Worm (Caenorhabditis elegans) whole organism, L1 larva: Measurements from ENCODE around the gene Y62H9A.9.

ENCODE experiments used
- C04F5.9 ChIP-seq: sonication (generic microtip); optimal IDR thresholded peaks from 2 replicates; lab custom pipeline; 2016; ENCODE audit warnings: missing genetic modification characterization, missing compliant biosample characterization
- C16A3.4 ChIP-seq: fragments of 150-350 bp; optimal IDR thresholded peaks from 2 replicates; lab custom pipeline; 2014; ENCODE audit warnings: missing biosample characterization, missing genetic modification characterization
- C34B4.2 ChIP-seq: sonication (generic microtip); optimal IDR thresholded peaks from 2 replicates; lab custom pipeline; 2017; ENCODE audit warnings: mild to moderate bottlenecking, missing genetic modification characterization, missing compliant biosample characterization
- F16B12.6 ChIP-seq: fragments of 150-350 bp; optimal IDR thresholded peaks from 2 replicates; lab custom pipeline; 2014; ENCODE audit warnings: missing biosample characterization, missing genetic modification characterization
- Y116A8C.19 ChIP-seq: sonication (generic microtip); optimal IDR thresholded peaks from 2 replicates; lab custom pipeline; 2016; ENCODE audit warnings: missing compliant biosample characterization, missing genetic modification characterization, borderline replicate concordance
- alr-1 ChIP-seq: fragments of 200-800 bp; sonication (Bioruptor generic); optimal IDR thresholded peaks from 2 replicates; lab custom pipeline; 2018; ENCODE audit warnings: borderline replicate concordance, mild to moderate bottlenecking, missing genetic modification characterization, missing compliant biosample characterization
- aly-2 ChIP-seq: fragments of 150-350 bp; optimal IDR thresholded peaks from 2 replicates; lab custom pipeline; 2014; ENCODE audit warnings: missing biosample characterization, missing genetic modification characterization
- ama-1 ChIP-seq: fragments of 150-350 bp; optimal IDR thresholded peaks from 2 replicates; lab custom pipeline; 2014
- ceh-63 ChIP-seq: fragments of 200-800 bp; sonication (Bioruptor generic); optimal IDR thresholded peaks from 2 replicates; lab custom pipeline; 2018; ENCODE audit warnings: mild to moderate bottlenecking, missing genetic modification characterization, missing compliant biosample characterization
- ceh-8 ChIP-seq: fragments of 200-800 bp; sonication (Bioruptor generic); optimal IDR thresholded peaks from 2 replicates; lab custom pipeline; 2018; ENCODE audit warnings: mild to moderate bottlenecking, missing genetic modification characterization, moderate library complexity, missing compliant biosample characterization
- ceh-88 ChIP-seq: fragments of 200-800 bp; sonication (Bioruptor generic); IDR thresholded peaks from 2 replicates; pipeline ENCODE4 v1.3.6; 2022; ENCODE audit warnings: missing genetic modification characterization, missing compliant biosample characterization
- ces-1 ChIP-seq: fragments of 150-350 bp; optimal IDR thresholded peaks from 2 replicates; lab custom pipeline; 2014; ENCODE audit warnings: missing biosample characterization, missing genetic modification reagents, missing genetic modification characterization
- efl-1 ChIP-seq, 4 experiments: fragments of 150-350 bp; optimal IDR thresholded peaks in 3 of 4; peaks in 1 of 4; 1 replicate in 1 of 4; 2 replicates in 3 of 4; lab custom pipeline; 2014; ENCODE audit warnings: missing biosample characterization in 2 of 4, missing genetic modification characterization in 2 of 4, missing genetic modification reagents in 2 of 4
- efl-3 ChIP-seq: fragments of 200-800 bp; sonication (Bioruptor generic); optimal IDR thresholded peaks from 2 replicates; lab custom pipeline; 2018; ENCODE audit warnings: mild to moderate bottlenecking, missing genetic modification characterization, missing compliant biosample characterization
- egl-13 ChIP-seq: sonication (generic microtip); optimal IDR thresholded peaks from 2 replicates; lab custom pipeline; 2016; ENCODE audit warnings: missing genotype, missing genetic modification reagents, missing genetic modification characterization, missing compliant biosample characterization
- elt-2 ChIP-seq: sonication (generic microtip); optimal IDR thresholded peaks from 2 replicates; lab custom pipeline; 2016; ENCODE audit warnings: missing genetic modification characterization, mild to moderate bottlenecking, inconsistent platforms, missing compliant biosample characterization, missing genetic modification reagents
- elt-3 ChIP-seq, 6 experiments: fragments of 150-350 bp in 1 of 6; sonication (generic microtip); optimal IDR thresholded peaks; 2 replicates each; lab custom pipeline; 2017 to 2018; ENCODE audit warnings: missing biosample characterization in 6 of 6, missing genetic modification characterization in 6 of 6, inconsistent platforms in 1 of 6
- ets-5 ChIP-seq: fragments of 200-800 bp; sonication (Bioruptor generic); IDR thresholded peaks from 2 replicates; pipeline ENCODE4 v1.3.6; 2022; ENCODE audit warnings: missing genetic modification characterization, missing compliant biosample characterization
- fos-1 ChIP-seq: fragments of 150-350 bp; optimal IDR thresholded peaks from 2 replicates; lab custom pipeline; 2014; ENCODE audit warnings: missing biosample characterization, missing genetic modification characterization
- grh-1 ChIP-seq: fragments of 200-800 bp; sonication (Bioruptor generic); IDR thresholded peaks from 2 replicates; pipeline ENCODE4 v1.3.6; 2022; ENCODE audit warnings: missing genetic modification reagents, missing genetic modification characterization, missing compliant biosample characterization
- hlh-4 ChIP-seq: sonication (generic microtip); optimal IDR thresholded peaks from 2 replicates; lab custom pipeline; 2016; ENCODE audit warnings: mild to moderate bottlenecking, missing genetic modification characterization, missing compliant biosample characterization
- hpl-2 ChIP-seq: fragments of 150-350 bp; optimal IDR thresholded peaks from 2 replicates; lab custom pipeline; 2014; ENCODE audit warnings: missing biosample characterization, missing genetic modification reagents, missing genetic modification characterization
- lin-14 ChIP-seq: fragments of 200-800 bp; sonication (Bioruptor generic); optimal IDR thresholded peaks from 2 replicates; lab custom pipeline; 2018; ENCODE audit warnings: mild to moderate bottlenecking, missing genetic modification characterization, moderate library complexity, missing compliant biosample characterization
- lin-39 ChIP-seq: fragments of 150-350 bp; optimal IDR thresholded peaks from 2 replicates; lab custom pipeline; 2014; ENCODE audit warnings: missing biosample characterization, missing genetic modification reagents, missing genetic modification characterization
- lir-3 ChIP-seq: sonication (generic microtip); optimal IDR thresholded peaks from 2 replicates; lab custom pipeline; 2016; ENCODE audit warnings: mild to moderate bottlenecking, missing genetic modification characterization, moderate library complexity, missing compliant biosample characterization; ENCODE audit not compliant: poor library complexity
- lsy-2 ChIP-seq, 2 experiments: fragments of 150-350 bp; optimal IDR thresholded peaks; 2 replicates each; lab custom pipeline; 2014; ENCODE audit warnings: missing biosample characterization in 2 of 2, missing genetic modification characterization in 2 of 2
- mep-1 ChIP-seq: fragments of 150-350 bp; optimal IDR thresholded peaks from 2 replicates; lab custom pipeline; 2014; ENCODE audit warnings: missing biosample characterization, missing genetic modification characterization
- nhr-12 ChIP-seq: sonication (generic microtip); optimal IDR thresholded peaks from 2 replicates; lab custom pipeline; 2017; ENCODE audit warnings: missing biosample characterization, missing genetic modification characterization
- nhr-20 ChIP-seq: sonication (generic microtip); optimal IDR thresholded peaks from 2 replicates; lab custom pipeline; 2016; ENCODE audit warnings: mild to moderate bottlenecking, missing genetic modification characterization, missing compliant biosample characterization
- nhr-28 ChIP-seq: fragments of 150-350 bp; optimal IDR thresholded peaks from 2 replicates; lab custom pipeline; 2014; ENCODE audit warnings: missing biosample characterization, missing genetic modification characterization
- nhr-47 ChIP-seq: sonication (generic microtip); optimal IDR thresholded peaks from 2 replicates; lab custom pipeline; 2016; ENCODE audit warnings: mild to moderate bottlenecking, missing genetic modification characterization, moderate library complexity, missing compliant biosample characterization
- nhr-71 ChIP-seq: sonication (generic microtip); optimal IDR thresholded peaks from 2 replicates; lab custom pipeline; 2016; ENCODE audit warnings: mild to moderate bottlenecking, missing genetic modification characterization, moderate library complexity, missing compliant biosample characterization
- nhr-76 ChIP-seq: sonication (generic microtip); optimal IDR thresholded peaks from 2 replicates; lab custom pipeline; 2017; ENCODE audit warnings: missing biosample characterization, missing genetic modification characterization
- nhr-77 ChIP-seq: fragments of 150-350 bp; optimal IDR thresholded peaks from 2 replicates; lab custom pipeline; 2014; ENCODE audit warnings: missing biosample characterization, missing genetic modification characterization
- nhr-85 ChIP-seq: sonication (generic microtip); peaks from one replicate; lab custom pipeline; 2016; ENCODE audit warnings: missing genetic modification characterization, inconsistent platforms, missing compliant biosample characterization
- nhr-90 ChIP-seq: sonication (generic microtip); optimal IDR thresholded peaks from 2 replicates; lab custom pipeline; 2016; ENCODE audit warnings: mild to moderate bottlenecking, missing genetic modification characterization, missing compliant biosample characterization; ENCODE audit not compliant: poor library complexity
- pax-3 ChIP-seq: fragments of 200-800 bp; sonication (Bioruptor generic); optimal IDR thresholded peaks from 2 replicates; lab custom pipeline; 2018; ENCODE audit warnings: mild to moderate bottlenecking, missing genetic modification characterization, moderate library complexity, missing compliant biosample characterization
- pqm-1 ChIP-seq: sonication (generic microtip); optimal IDR thresholded peaks from 3 replicates; lab custom pipeline; 2017; ENCODE audit warnings: missing biosample characterization, missing genetic modification characterization
- rnt-1 ChIP-seq: sonication (generic microtip); optimal IDR thresholded peaks from 2 replicates; lab custom pipeline; 2016; ENCODE audit warnings: mild to moderate bottlenecking, missing genetic modification characterization, moderate library complexity, missing compliant biosample characterization
- skn-1 ChIP-seq: fragments of 150-350 bp; optimal IDR thresholded peaks from 2 replicates; lab custom pipeline; 2014; ENCODE audit warnings: missing biosample characterization, missing genetic modification characterization
- snpc-4 ChIP-seq: fragments of 150-350 bp; optimal IDR thresholded peaks from 2 replicates; lab custom pipeline; 2014; ENCODE audit warnings: missing biosample characterization, missing genetic modification characterization
- snu-23 ChIP-seq: sonication (generic microtip); optimal IDR thresholded peaks from 2 replicates; lab custom pipeline; 2016; ENCODE audit warnings: missing genetic modification characterization, missing compliant biosample characterization
- swsn-7 ChIP-seq: sonication (generic microtip); optimal IDR thresholded peaks from 2 replicates; lab custom pipeline; 2016; ENCODE audit warnings: missing genetic modification characterization, missing compliant biosample characterization
- unc-130 ChIP-seq: fragments of 150-350 bp; optimal IDR thresholded peaks from 2 replicates; lab custom pipeline; 2017; ENCODE audit warnings: missing biosample characterization, missing genetic modification characterization, inconsistent platforms
- unc-30 ChIP-seq: sonication (generic microtip); optimal IDR thresholded peaks from 2 replicates; lab custom pipeline; 2017; ENCODE audit warnings: missing biosample characterization, missing genetic modification characterization
- unc-62 ChIP-seq: fragments of 150-350 bp; optimal IDR thresholded peaks from 2 replicates; lab custom pipeline; 2014; ENCODE audit warnings: missing biosample characterization, missing genetic modification reagents, missing genetic modification characterization
- unc-86 ChIP-seq: sonication (generic microtip); optimal IDR thresholded peaks from 2 replicates; lab custom pipeline; 2016; ENCODE audit warnings: missing genetic modification characterization, missing compliant biosample characterization
- xbp-1 ChIP-seq: sonication (generic microtip); optimal IDR thresholded peaks from 2 replicates; lab custom pipeline; 2016; ENCODE audit warnings: missing genetic modification characterization, missing compliant biosample characterization
- zip-4 ChIP-seq: fragments of 200-800 bp; sonication (Bioruptor generic); optimal IDR thresholded peaks from 2 replicates; lab custom pipeline; 2018; ENCODE audit warnings: mild to moderate bottlenecking, missing genetic modification characterization, moderate library complexity, missing compliant biosample characterization
- ztf-11 ChIP-seq, 2 experiments: sonication (generic microtip); optimal IDR thresholded peaks; 2 replicates each; lab custom pipeline; 2016 to 2017; ENCODE audit warnings: missing genetic modification characterization in 2 of 2, missing biosample characterization in 1 of 2, missing compliant biosample characterization in 1 of 2
- ztf-4 ChIP-seq: fragments of 150-350 bp; optimal IDR thresholded peaks from 2 replicates; lab custom pipeline; 2014; ENCODE audit warnings: missing biosample characterization, missing genetic modification characterization

The Y62H9A.9 gene

DNA sequence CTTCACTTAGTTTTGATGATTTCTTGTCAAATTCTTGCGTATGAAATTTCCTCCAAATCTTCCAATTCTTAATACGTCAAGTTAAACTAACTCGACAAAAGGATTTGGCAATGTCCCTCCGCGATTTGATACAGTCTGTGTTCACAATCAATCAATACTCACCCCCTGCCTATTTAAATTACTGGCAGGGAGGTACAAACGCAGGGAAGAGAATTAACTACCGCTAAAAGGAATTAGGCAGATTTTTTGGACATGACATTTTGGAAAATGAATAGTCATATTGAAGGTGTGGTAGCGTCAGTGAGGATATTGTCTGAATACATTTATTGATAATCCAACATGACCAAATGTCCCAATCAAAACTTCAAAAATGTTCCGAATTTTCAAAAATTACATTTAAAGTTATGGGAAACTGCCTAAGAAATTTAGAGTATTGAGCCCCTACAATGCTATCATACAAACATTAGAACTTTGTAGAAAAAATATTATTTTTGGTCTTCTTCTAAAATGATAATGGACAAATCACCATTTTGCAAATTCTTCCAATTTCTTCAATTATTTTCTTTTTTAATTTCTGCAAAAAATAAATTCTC, 39.5 kb upstream of the Y62H9A.9 start (continued):
- peak; percentile 96 for TF ChIP-seq xbp-1 (tag; lab: Kevin White, UChicago)
- TF ChIP-seq elt-2 (tag; lab: Kevin White, UChicago): peak; percentile 94
- no peak for TF ChIP-seq ama-1 (lab: Kevin White, UChicago)
- TF ChIP-seq nhr-12 (tag; lab: Kevin White, UChicago): peak; percentile 81
- peak; percentile 73 for TF ChIP-seq nhr-28 (tag; lab: Kevin White, UChicago)
- TF ChIP-seq pax-3: peak; percentile 92
- TF ChIP-seq lir-3 (tag; lab: Kevin White, UChicago): peak; percentile 93
- TF ChIP-seq C34B4.2 (tag; lab: Kevin White, UChicago): no peak
- peak; percentile 80 for TF ChIP-seq pqm-1 (tag; lab: Kevin White, UChicago)
- TF ChIP-seq unc-62 (GFP tag; lab: Kevin White, UChicago): no peak
- TF ChIP-seq fos-1 (tag; lab: Kevin White, UChicago): peak; percentile 99
- peak; percentile 100 for TF ChIP-seq mep-1 (tag; lab: Kevin White, UChicago)
- TF ChIP-seq elt-3 (tag; optimal IDR thresholded peaks at IDR 0.05; lab: Kevin White, UChicago): peak in 5 of 6 experiments; percentile 92 to 99 (median 97)
- peak; percentile 98 for TF ChIP-seq nhr-20 (tag; lab: Kevin White, UChicago)
- TF ChIP-seq skn-1 (tag; lab: Kevin White, UChicago): peak; percentile 99
- TF ChIP-seq nhr-47: peak; percentile 99
- TF ChIP-seq aly-2 (tag; lab: Kevin White, UChicago): peak; percentile 94
- peak; percentile 92 for TF ChIP-seq efl-3 (GFP tag; lab: Kevin White, UChicago)
- TF ChIP-seq lin-14 (GFP tag; lab: Kevin White, UChicago): peak; percentile 96
- TF ChIP-seq alr-1 (tag; lab: Kevin White, UChicago): no peak
- TF ChIP-seq ztf-11 (tag; optimal IDR thresholded peaks at IDR 0.05; lab: Kevin White, UChicago): peak; percentile 90 to 93
- peak; percentile 95 for TF ChIP-seq unc-86 (tag; lab: Kevin White, UChicago)
- peak; percentile 96 for TF ChIP-seq egl-13 (tag; lab: Kevin White, UChicago)
- TF ChIP-seq zip-4 (GFP tag; lab: Kevin White, UChicago): peak; percentile 95
- peak; percentile 87 for TF ChIP-seq hlh-4 (tag; lab: Kevin White, UChicago)
- TF ChIP-seq F16B12.6 (tag; lab: Kevin White, UChicago): peak; percentile 66
- TF ChIP-seq unc-30 (tag; lab: Kevin White, UChicago): peak; percentile 73
- peak; percentile 96 for TF ChIP-seq ceh-63
- TF ChIP-seq unc-130 (tag; lab: Kevin White, UChicago): peak; percentile 10
- TF ChIP-seq ceh-8 (GFP tag; lab: Kevin White, UChicago): peak; percentile 99
- TF ChIP-seq hpl-2 (GFP tag; lab: Kevin White, UChicago): peak; percentile 100
- TF ChIP-seq Y116A8C.19 (tag; lab: Kevin White, UChicago): no peak

DNA sequence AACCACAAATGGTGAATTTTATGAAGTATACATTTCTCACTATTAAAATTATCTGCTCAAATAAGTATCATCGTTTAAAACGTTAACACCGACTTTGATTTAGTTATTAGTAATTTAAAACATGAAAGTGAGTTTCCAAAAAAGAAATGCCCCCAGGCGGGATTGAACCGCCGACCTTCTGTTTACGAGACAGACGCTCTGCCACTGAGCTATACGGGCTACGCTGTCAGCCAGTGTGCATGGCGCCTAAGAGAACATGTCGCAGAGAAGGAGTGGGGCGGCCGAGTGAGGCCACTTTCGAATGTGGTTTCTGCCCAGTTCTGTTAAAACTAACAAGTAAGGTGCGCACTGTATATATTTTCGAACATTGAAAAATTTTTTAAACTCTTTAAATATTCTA, 37.0 kb upstream of the Y62H9A.9 start:
- TF ChIP-seq swsn-7 (tag; lab: Kevin White, UChicago): peak; percentile 52
- peak; percentile 18 for TF ChIP-seq elt-2 (tag; lab: Kevin White, UChicago)
- TF ChIP-seq elt-3 (tag; optimal IDR thresholded peaks at IDR 0.05; lab: Kevin White, UChicago): peak in 1 of 6 experiments; percentile 23
- TF ChIP-seq ztf-4: no peak
- peak; percentile 49; the same call in 1 of the 2 replicates for TF ChIP-seq ceh-88 (GFP tag; lab: Robert Waterston, UW)
- no peak for TF ChIP-seq C04F5.9 (tag; lab: Kevin White, UChicago)
- TF ChIP-seq efl-1 (optimal IDR thresholded peaks at IDR 0.05; lab: Kevin White, UChicago): peak; percentile 11 to 24
- peak in 1 of 2 experiments; percentile 91 for TF ChIP-seq efl-1 (GFP tag; optimal IDR thresholded peaks at IDR 0.05 in 1 of 2; lab: Kevin White, UChicago)
- peak; percentile 43 for TF ChIP-seq nhr-77
- TF ChIP-seq ces-1 (GFP tag; lab: Kevin White, UChicago): no peak
- peak; percentile 67 for TF ChIP-seq rnt-1 (tag; lab: Kevin White, UChicago)
- no peak; the same call in 1 of the 2 replicates for TF ChIP-seq grh-1 (GFP tag; lab: Robert Waterston, UW)
- no peak for TF ChIP-seq nhr-85 (tag; lab: Kevin White, UChicago)
- peak; percentile 57 for TF ChIP-seq C16A3.4
- TF ChIP-seq nhr-90 (tag; lab: Kevin White, UChicago): peak; percentile 57
- TF ChIP-seq nhr-71: peak; percentile 63
- no peak for TF ChIP-seq ets-5
- peak; percentile 0 for TF ChIP-seq lin-39
- TF ChIP-seq nhr-76: no peak
- peak in 1 of 2 experiments; percentile 17 for TF ChIP-seq lsy-2 (tag; optimal IDR thresholded peaks at IDR 0.05; lab: Kevin White, UChicago)
- TF ChIP-seq fos-1 (tag; lab: Kevin White, UChicago): peak; percentile 10
- peak; percentile 78 for TF ChIP-seq nhr-47
- TF ChIP-seq snu-23 (GFP tag; lab: Kevin White, UChicago): peak; percentile 79
- peak; percentile 13 for TF ChIP-seq snpc-4 (tag; lab: Kevin White, UChicago)
